Worm (Caenorhabditis elegans) whole organism, early embryonic: Measurements from ENCODE around the gene mboa-6.

Experiments used
- B0310.2 ChIP-seq: sonication (generic microtip); optimal IDR thresholded peaks from 2 replicates; lab custom pipeline; 2016; ENCODE audit warnings: mild to moderate bottlenecking, missing genetic modification characterization, missing compliant biosample characterization
- F13C5.2 ChIP-seq: sonication (generic microtip); optimal IDR thresholded peaks from 2 replicates; lab custom pipeline; 2017; ENCODE audit warnings: mild to moderate bottlenecking, missing genetic modification characterization, inconsistent platforms, missing compliant biosample characterization
- aly-1 ChIP-seq: sonication (generic microtip); optimal IDR thresholded peaks from 2 replicates; lab custom pipeline; 2016; ENCODE audit warnings: missing genetic modification characterization, missing compliant biosample characterization
- ama-1 ChIP-seq: fragments of 150-350 bp; optimal IDR thresholded peaks from 2 replicates; lab custom pipeline; 2014
- ceh-13 ChIP-seq: fragments of 200-800 bp; sonication (Bioruptor generic); optimal IDR thresholded peaks from 2 replicates; lab custom pipeline; 2018; ENCODE audit warnings: mild to moderate bottlenecking, missing genetic modification characterization, missing compliant biosample characterization
- ceh-36 ChIP-seq: sonication (generic microtip); optimal IDR thresholded peaks from 2 replicates; lab custom pipeline; 2016; ENCODE audit warnings: missing genetic modification characterization, inconsistent platforms, missing compliant biosample characterization
- ets-7 ChIP-seq: sonication (generic microtip); optimal IDR thresholded peaks from 2 replicates; lab custom pipeline; 2016; ENCODE audit warnings: missing genotype, missing genetic modification characterization, missing compliant biosample characterization
- flt-1 ChIP-seq: fragments of 200-800 bp; sonication (Bioruptor generic); IDR thresholded peaks from 2 replicates; pipeline ENCODE4 v1.3.6; 2022; ENCODE audit warnings: missing genetic modification characterization, missing compliant biosample characterization
- hmbx-1 ChIP-seq: sonication (generic microtip); optimal IDR thresholded peaks from 2 replicates; lab custom pipeline; 2016; ENCODE audit warnings: mild to moderate bottlenecking, missing genetic modification characterization, missing compliant biosample characterization
- hmg-4 ChIP-seq: fragments of 200-800 bp; sonication (Bioruptor generic); optimal IDR thresholded peaks from 2 replicates; lab custom pipeline; 2018; ENCODE audit warnings: mild to moderate bottlenecking, missing genetic modification characterization, missing compliant biosample characterization
- hnd-1 ChIP-seq: sonication (generic microtip); optimal IDR thresholded peaks from 2 replicates; lab custom pipeline; 2016; ENCODE audit warnings: missing genetic modification characterization, missing compliant biosample characterization
- pes-1 ChIP-seq: fragments of 200-800 bp; sonication (Bioruptor generic); IDR thresholded peaks from 2 replicates; pipeline ENCODE4 v1.3.6; 2022; ENCODE audit warnings: missing genetic modification reagents, missing genetic modification characterization, missing compliant biosample characterization
- scrt-1 ChIP-seq: fragments of 200-800 bp; sonication (Bioruptor generic); IDR thresholded peaks from 2 replicates; pipeline ENCODE4 v1.3.6; 2022; ENCODE audit warnings: missing genetic modification characterization, missing compliant biosample characterization
- sea-1 ChIP-seq: fragments of 200-800 bp; sonication (Bioruptor generic); conservative IDR thresholded peaks from 2 replicates; pipeline ENCODE4 v1.3.6; 2022; ENCODE audit warnings: missing genetic modification characterization, missing compliant biosample characterization
- tbx-11 ChIP-seq: fragments of 200-800 bp; sonication (Bioruptor generic); IDR thresholded peaks from 2 replicates; pipeline ENCODE4 v1.3.6; 2022; ENCODE audit warnings: missing genetic modification characterization, missing compliant biosample characterization
- tbx-37 ChIP-seq: fragments of 200-800 bp; sonication (Bioruptor generic); conservative IDR thresholded peaks from 2 replicates; pipeline ENCODE4 v1.3.6; 2022; ENCODE audit warnings: missing genetic modification reagents, missing genetic modification characterization, missing compliant biosample characterization
- tra-4 ChIP-seq: sonication (generic microtip); optimal IDR thresholded peaks from 2 replicates; lab custom pipeline; 2017; ENCODE audit warnings: missing genetic modification characterization, missing compliant biosample characterization

The mboa-6 gene

ce11 chrIII:1930714-1931273, 31.0 kb downstream of the mboa-6 start:
- no peak for TF ChIP-seq pes-1
- no peak for TF ChIP-seq ceh-36 (tag; lab: Kevin White, UChicago)
- TF ChIP-seq tbx-11 (GFP tag; lab: Robert Waterston, UW) = no peak
- no peak for TF ChIP-seq flt-1
- TF ChIP-seq B0310.2 (tag; lab: Kevin White, UChicago) = no peak
- TF ChIP-seq hmg-4 (GFP tag; lab: Kevin White, UChicago) = no peak

- no peak for TF ChIP-seq hnd-1 (tag; lab: Kevin White, UChicago)
- TF ChIP-seq ets-7 = no peak
- no peak for TF ChIP-seq tbx-37 (GFP tag; lab: Robert Waterston, UW)
- no peak for TF ChIP-seq tbx-11 (GFP tag; lab: Robert Waterston, UW)
- TF ChIP-seq aly-1 = peak; percentile 14
These were observed 32.8 kb downstream of the mboa-6 start for ce11 chrIII:1928741-1929499.

- no peak for TF ChIP-seq tra-4 (tag; lab: Kevin White, UChicago)
- TF ChIP-seq hnd-1 (tag; lab: Kevin White, UChicago) = no peak
- TF ChIP-seq ceh-36 (tag; lab: Kevin White, UChicago) = no peak
- no peak for TF ChIP-seq hmbx-1
- no peak for TF ChIP-seq tbx-11 (GFP tag; lab: Robert Waterston, UW)
- no peak for TF ChIP-seq pes-1
- no peak for TF ChIP-seq aly-1
- TF ChIP-seq flt-1 = no peak
- no peak for TF ChIP-seq tbx-37 (GFP tag; lab: Robert Waterston, UW)
- TF ChIP-seq ceh-13 (GFP tag; lab: Kevin White, UChicago) = no peak
- no peak for TF ChIP-seq sea-1 (GFP tag; lab: Robert Waterston, UW)
- no peak for TF ChIP-seq F13C5.2 (tag; lab: Kevin White, UChicago)
- TF ChIP-seq scrt-1 = no peak
- TF ChIP-seq hmg-4 (GFP tag; lab: Kevin White, UChicago) = no peak
- no peak for TF ChIP-seq B0310.2 (tag; lab: Kevin White, UChicago)
- TF ChIP-seq ets-7 = no peak
- TF ChIP-seq ama-1 = no peak
These were observed 34.5 kb downstream of the mboa-6 start for ce11 chrIII:1927230-1927629.

ce11 chrIII:1926456-1926855, 35.3 kb downstream of the mboa-6 start:
- no peak for TF ChIP-seq aly-1
- peak; percentile 3; the same call in 1 of the 2 replicates for TF ChIP-seq tbx-37 (GFP tag; lab: Robert Waterston, UW)
- no peak for TF ChIP-seq ama-1
- peak; percentile 42 for TF ChIP-seq ets-7
- TF ChIP-seq pes-1 = peak; percentile 12
- TF ChIP-seq ceh-13 (GFP tag; lab: Kevin White, UChicago) = no peak
- no peak for TF ChIP-seq B0310.2 (tag; lab: Kevin White, UChicago)
- TF ChIP-seq sea-1 (GFP tag; lab: Robert Waterston, UW) = no peak

- TF ChIP-seq scrt-1 (no peak), tbx-11 (GFP tag; lab: Robert Waterston, UW) (no peak), ets-7 (no peak), flt-1 (no peak), hmg-4 (GFP tag; lab: Kevin White, UChicago) (no peak), ama-1 (no peak), ceh-36 (tag; lab: Kevin White, UChicago) (no peak), aly-1 (no peak), F13C5.2 (tag; lab: Kevin White, UChicago) (no peak), sea-1 (GFP tag; lab: Robert Waterston, UW) (no peak)
These were observed 36.0 kb downstream of the mboa-6 start for ce11 chrIII:1925786-1926185.

- TF ChIP-seq sea-1 (GFP tag; lab: Robert Waterston, UW) (no peak), B0310.2 (tag; lab: Kevin White, UChicago) (no peak), F13C5.2 (tag; lab: Kevin White, UChicago) (no peak), ceh-13 (GFP tag; lab: Kevin White, UChicago) (no peak), tbx-37 (GFP tag; lab: Robert Waterston, UW) (peak; percentile 17; the same call in 1 of the 2 replicates), hmg-4 (GFP tag; lab: Kevin White, UChicago) (peak; percentile 7), pes-1 (peak; percentile 67; the same call in 1 of the 2 replicates), ceh-36 (tag; lab: Kevin White, UChicago) (no peak), tbx-11 (GFP tag; lab: Robert Waterston, UW) (no peak)
These were observed 36.7 kb downstream of the mboa-6 start for ce11 chrIII:1925048-1925537.

- TF ChIP-seq sea-1 (GFP tag; lab: Robert Waterston, UW) (no peak), flt-1 (0 out of 2 replicates have a peak, but pooled peaks have one; percentile 4), ceh-36 (tag; lab: Kevin White, UChicago) (no peak), tra-4 (tag; lab: Kevin White, UChicago) (no peak), ets-7 (no peak), aly-1 (peak; percentile 43), ama-1 (no peak), tbx-11 (GFP tag; lab: Robert Waterston, UW) (no peak), B0310.2 (tag; lab: Kevin White, UChicago) (no peak), ceh-13 (GFP tag; lab: Kevin White, UChicago) (no peak), hmg-4 (GFP tag; lab: Kevin White, UChicago) (peak; percentile 29), scrt-1 (no peak), hnd-1 (tag; lab: Kevin White, UChicago) (no peak), hmbx-1 (no peak), F13C5.2 (tag; lab: Kevin White, UChicago) (peak; percentile 47), pes-1 (peak; percentile 44; the same call in 1 of the 2 replicates), tbx-37 (GFP tag; lab: Robert Waterston, UW) (no peak)
These were observed 38.1 kb downstream of the mboa-6 start for ce11 chrIII:1923419-1924318.
